Fruit fly (Drosophila melanogaster) whole organism, embryonic: ENCODE results near the gene vkg.

ENCODE experiments used
- Ada2b ChIP-seq: fragments of 200-800 bp; sonication (Bioruptor generic); IDR thresholded peaks from 2 replicates; pipeline ENCODE4 v1.3.6; 2022; ENCODE audit warnings: missing biosample characterization, missing genetic modification characterization
- Bgb ChIP-seq: fragments of 200-800 bp; sonication (Bioruptor generic); IDR thresholded peaks from 2 replicates; pipeline ENCODE4 v1.3.6; 2022; ENCODE audit warnings: missing biosample characterization, missing genetic modification characterization; ENCODE audit not compliant: partially characterized antibody
- CG11093 ChIP-seq: fragments of 200-800 bp; sonication (Bioruptor generic); IDR thresholded peaks from 3 replicates; pipeline ENCODE4 v1.3.6; 2022; ENCODE audit warnings: missing biosample characterization, missing genetic modification characterization
- CG13287 ChIP-seq: fragments of 200-800 bp; sonication (Bioruptor generic); IDR thresholded peaks from 2 replicates; pipeline ENCODE4 v1.3.6; 2022; ENCODE audit warnings: missing biosample characterization, missing genetic modification characterization; ENCODE audit not compliant: partially characterized antibody
- CG13775 ChIP-seq: fragments of 200-800 bp; sonication (Bioruptor generic); optimal IDR thresholded peaks from 3 replicates; lab custom pipeline; 2017; ENCODE audit warnings: missing biosample characterization, mild to moderate bottlenecking, missing genetic modification characterization
- CG15514 ChIP-seq: fragments of 200-800 bp; sonication (Bioruptor generic); optimal IDR thresholded peaks from 3 replicates; lab custom pipeline; 2017; ENCODE audit warnings: missing biosample characterization, missing genetic modification characterization, mild to moderate bottlenecking, moderate library complexity, missing genetic modification reagents
- CG17359 ChIP-seq: fragments of 200-800 bp; sonication (Bioruptor generic); optimal IDR thresholded peaks from 3 replicates; lab custom pipeline; 2018; ENCODE audit warnings: missing biosample characterization, mild to moderate bottlenecking, missing genetic modification characterization, moderate library complexity
- CG4404 ChIP-seq: fragments of 200-800 bp; sonication (Bioruptor generic); IDR thresholded peaks from 2 replicates; pipeline ENCODE4 v1.3.6; 2022; ENCODE audit warnings: missing biosample characterization, missing genetic modification characterization
- CG5245 ChIP-seq: fragments of 200-800 bp; sonication (Bioruptor generic); optimal IDR thresholded peaks from 3 replicates; lab custom pipeline; 2016; ENCODE audit warnings: missing biosample characterization, missing genetic modification characterization
- CG7745 ChIP-seq: fragments of 200-800 bp; sonication (Bioruptor generic); optimal IDR thresholded peaks from 2 replicates; lab custom pipeline; 2018; ENCODE audit warnings: missing biosample characterization, mild to moderate bottlenecking, missing genetic modification characterization, moderate library complexity
- CG7786 ChIP-seq: fragments of 200-800 bp; sonication (Bioruptor generic); optimal IDR thresholded peaks from 2 replicates; lab custom pipeline; 2016; ENCODE audit warnings: missing biosample characterization, missing genetic modification characterization
- CG7839 ChIP-seq: fragments of 200-800 bp; sonication (Bioruptor generic); optimal IDR thresholded peaks from 3 replicates; lab custom pipeline; 2018; ENCODE audit warnings: missing biosample characterization, mild to moderate bottlenecking, missing genetic modification characterization, moderate library complexity
- CG7963 ChIP-seq: fragments of 200-800 bp; sonication (Bioruptor generic); IDR thresholded peaks from 3 replicates; pipeline ENCODE4 v1.3.6; 2022; ENCODE audit warnings: missing biosample characterization, missing genetic modification characterization; ENCODE audit not compliant: partially characterized antibody
- CG8281 ChIP-seq: fragments of 200-800 bp; sonication (Bioruptor generic); optimal IDR thresholded peaks from 2 replicates; lab custom pipeline; 2018; ENCODE audit warnings: missing biosample characterization, mild to moderate bottlenecking, missing genetic modification characterization, moderate library complexity
- CG9797 ChIP-seq: fragments of 200-800 bp; sonication (Bioruptor generic); optimal IDR thresholded peaks from 3 replicates; lab custom pipeline; 2018; ENCODE audit warnings: missing biosample characterization, mild to moderate bottlenecking, missing genetic modification characterization
- CHES-1-like ChIP-seq: fragments of 200-800 bp; sonication (Bioruptor generic); optimal IDR thresholded peaks from 2 replicates; lab custom pipeline; 2016; ENCODE audit warnings: missing biosample characterization, missing genetic modification characterization
- D ChIP-seq, 2 experiments: fragments of 200-800 bp in 1 of 2; fragments of >200 bp in 1 of 2; sonication (Bioruptor generic) in 1 of 2; optimal IDR thresholded peaks; 2 replicates in 1 of 2; 3 replicates in 1 of 2; lab custom pipeline; 2017; ENCODE audit warnings: mild to moderate bottlenecking in 1 of 2, missing biosample characterization in 1 of 2, missing genetic modification characterization in 1 of 2, missing genetic modification reagents in 1 of 2
- Drgx ChIP-seq: fragments of 200-800 bp; sonication (Bioruptor generic); IDR thresholded peaks from 2 replicates; pipeline ENCODE4 v1.3.6; 2022; ENCODE audit warnings: missing biosample characterization, missing genetic modification characterization
- Fer1 ChIP-seq: fragments of 200-800 bp; sonication (Bioruptor generic); optimal IDR thresholded peaks from 2 replicates; lab custom pipeline; 2017; ENCODE audit warnings: missing biosample characterization, mild to moderate bottlenecking, missing genetic modification characterization
- H2.0 ChIP-seq: fragments of 200-800 bp; sonication (Bioruptor generic); IDR thresholded peaks from 2 replicates; pipeline ENCODE4 v1.3.6; 2022; ENCODE audit warnings: missing biosample characterization, missing genetic modification characterization
- Hand ChIP-seq: fragments of 200-800 bp; sonication (Bioruptor generic); optimal IDR thresholded peaks from 2 replicates; lab custom pipeline; 2017; ENCODE audit warnings: mild to moderate bottlenecking, missing biosample characterization, missing genetic modification reagents, missing genetic modification characterization
- Hr78 ChIP-seq, 2 experiments: fragments of 200-800 bp in 1 of 2; fragments of >200 bp in 1 of 2; sonication (Bioruptor generic) in 1 of 2; optimal IDR thresholded peaks; 2 replicates each; lab custom pipeline; 2017 to 2019; ENCODE audit warnings: missing biosample characterization in 2 of 2, missing genetic modification characterization in 2 of 2, mild to moderate bottlenecking in 1 of 2, moderate library complexity in 1 of 2
- Jarid2 ChIP-seq: fragments of 200-800 bp; sonication (Bioruptor generic); optimal IDR thresholded peaks from 3 replicates; lab custom pipeline; 2017; ENCODE audit warnings: mild to moderate bottlenecking, missing biosample characterization, missing genetic modification reagents, missing genetic modification characterization
- MESR4 ChIP-seq: fragments of 200-800 bp; sonication (Bioruptor generic); optimal IDR thresholded peaks from 2 replicates; lab custom pipeline; 2018; ENCODE audit warnings: missing biosample characterization, mild to moderate bottlenecking, missing genetic modification characterization, moderate library complexity
- Mad ChIP-seq: fragments of 200-800 bp; sonication (Bioruptor generic); optimal IDR thresholded peaks from 2 replicates; lab custom pipeline; 2016; ENCODE audit warnings: missing biosample characterization, missing genetic modification characterization
- Med ChIP-seq: fragments of 200-800 bp; sonication (Bioruptor generic); peaks from one replicate; lab custom pipeline; 2016; ENCODE audit warnings: missing biosample characterization, missing genetic modification characterization, mild to moderate bottlenecking, inconsistent platforms, moderate library complexity
- Ravus ChIP-seq: fragments of 200-800 bp; sonication (Bioruptor generic); IDR thresholded peaks from 2 replicates; pipeline ENCODE4 v1.3.6; 2022; ENCODE audit warnings: missing biosample characterization, missing genetic modification characterization
- Taf1 ChIP-seq: fragments of 200-800 bp; sonication (Bioruptor generic); IDR thresholded peaks from 2 replicates; pipeline ENCODE4 v1.3.6; 2022; ENCODE audit warnings: missing biosample characterization, missing genetic modification characterization
- Usf ChIP-seq: fragments of 200-800 bp; sonication (Bioruptor generic); optimal IDR thresholded peaks from 2 replicates; lab custom pipeline; 2017; ENCODE audit warnings: missing genotype, missing biosample characterization, missing genetic modification characterization
- az2 ChIP-seq: fragments of 200-800 bp; sonication (Bioruptor generic); optimal IDR thresholded peaks from 3 replicates; lab custom pipeline; 2016; ENCODE audit warnings: missing biosample characterization, missing genetic modification characterization
- bigmax ChIP-seq: fragments of 200-800 bp; sonication (Bioruptor generic); optimal IDR thresholded peaks from 2 replicates; lab custom pipeline; 2018; ENCODE audit warnings: missing biosample characterization, mild to moderate bottlenecking, missing genetic modification characterization
- caup ChIP-seq: fragments of 200-800 bp; sonication (Bioruptor generic); optimal IDR thresholded peaks from 3 replicates; lab custom pipeline; 2017; ENCODE audit warnings: missing biosample characterization, mild to moderate bottlenecking, missing genetic modification characterization, moderate library complexity; ENCODE audit not compliant: severe bottlenecking
- chif ChIP-seq, 2 experiments: fragments of 200-800 bp; sonication (Bioruptor generic); optimal IDR thresholded peaks; 3 replicates each; lab custom pipeline; 2016; ENCODE audit warnings: missing biosample characterization in 2 of 2, missing genetic modification characterization in 2 of 2
- ci ChIP-seq: fragments of 200-800 bp; sonication (Bioruptor generic); IDR thresholded peaks from 3 replicates; pipeline ENCODE4 v1.3.6; 2022; ENCODE audit warnings: missing biosample characterization, missing genetic modification characterization
- crp ChIP-seq, 2 experiments: fragments of 200-800 bp; sonication (Bioruptor generic); optimal IDR thresholded peaks; 2 replicates in 1 of 2; 3 replicates in 1 of 2; lab custom pipeline; 2017; ENCODE audit warnings: missing biosample characterization in 2 of 2, missing genetic modification characterization in 2 of 2, mild to moderate bottlenecking in 1 of 2, moderate library complexity in 1 of 2
- dm ChIP-seq: fragments of 200-800 bp; sonication (Bioruptor generic); optimal IDR thresholded peaks from 3 replicates; lab custom pipeline; 2016; ENCODE audit warnings: missing biosample characterization, missing genetic modification characterization
- fd64A ChIP-seq: fragments of 200-800 bp; sonication (Bioruptor generic); optimal IDR thresholded peaks from 3 replicates; lab custom pipeline; 2018; ENCODE audit warnings: missing biosample characterization, mild to moderate bottlenecking, missing genetic modification characterization
- fd96Cb ChIP-seq: fragments of 200-800 bp; sonication (Bioruptor generic); optimal IDR thresholded peaks from 2 replicates; lab custom pipeline; 2018; ENCODE audit warnings: missing biosample characterization, mild to moderate bottlenecking, missing genetic modification characterization, moderate library complexity
- grau ChIP-seq: fragments of 200-800 bp; optimal IDR thresholded peaks from 3 replicates; lab custom pipeline; 2019; ENCODE audit warnings: missing biosample characterization, mild to moderate bottlenecking, missing genetic modification characterization, moderate library complexity
- gsb-n ChIP-seq: fragments of 200-800 bp; sonication (Bioruptor generic); optimal IDR thresholded peaks from 3 replicates; lab custom pipeline; 2018; ENCODE audit warnings: missing biosample characterization, mild to moderate bottlenecking, missing genetic modification characterization
- prd ChIP-seq, 3 experiments: fragments of >200 bp in 2 of 3; fragments of 200-800 bp in 1 of 3; sonication (Bioruptor generic) in 1 of 3; optimal IDR thresholded peaks in 2 of 3; IDR thresholded peaks in 1 of 3; 2 replicates in 2 of 3; 3 replicates in 1 of 3; pipeline versions ENCODE4 v1.3.6 to Lab custom; 2017 to 2022; ENCODE audit warnings: missing biosample characterization in 1 of 3, missing genetic modification characterization in 1 of 3
- ranshi ChIP-seq: fragments of 200-800 bp; sonication (Bioruptor generic); IDR thresholded peaks from 2 replicates; pipeline ENCODE4 v1.3.6; 2022; ENCODE audit warnings: missing biosample characterization, missing genetic modification characterization
- salm ChIP-seq: fragments of 200-800 bp; sonication (Bioruptor generic); optimal IDR thresholded peaks from 2 replicates; lab custom pipeline; 2018; ENCODE audit warnings: missing biosample characterization, mild to moderate bottlenecking, missing genetic modification characterization
- schlank ChIP-seq: fragments of 200-800 bp; sonication (Bioruptor generic); optimal IDR thresholded peaks from 2 replicates; lab custom pipeline; 2018; ENCODE audit warnings: missing biosample characterization, mild to moderate bottlenecking, missing genetic modification characterization
- tup ChIP-seq: fragments of 200-800 bp; sonication (Bioruptor generic); optimal IDR thresholded peaks from 2 replicates; lab custom pipeline; 2016; ENCODE audit warnings: missing biosample characterization, mild to moderate bottlenecking, missing genetic modification characterization, moderate library complexity
- vnd ChIP-seq: fragments of 200-800 bp; sonication (Bioruptor generic); IDR thresholded peaks from 3 replicates; pipeline ENCODE4 v1.3.6; 2022; ENCODE audit warnings: missing biosample characterization, missing genetic modification characterization; ENCODE audit not compliant: partially characterized antibody
- zfh1 ChIP-seq: fragments of 200-800 bp; sonication (Bioruptor generic); IDR thresholded peaks from 3 replicates; pipeline ENCODE4 v1.3.6; 2022; ENCODE audit warnings: missing biosample characterization, missing genetic modification characterization

Gene vkg

dm6 chr2L:4973731-4974415 is 54.1 kb downstream of the vkg start, which contains the start of gene mRpL28 (continued):
- TF ChIP-seq CHES-1-like (peak; percentile 27), CG7839 (tag; lab: Kevin White, UChicago) (no peak), Mad (GFP tag; lab: Kevin White, UChicago) (peak; percentile 18), crp (GFP tag; optimal IDR thresholded peaks at IDR 0.05; lab: Kevin White, UChicago) (peak; percentile 55 to 95), CG7963 (GFP tag; lab: Robert Waterston, UW) (no peak), CG7745 (tag; lab: Kevin White, UChicago) (no peak), dm (GFP tag; lab: Kevin White, UChicago) (no peak), H2.0 (GFP tag; lab: Robert Waterston, UW) (no peak), Jarid2 (GFP tag; lab: Kevin White, UChicago) (no peak), Hr78 (GFP tag; optimal IDR thresholded peaks at IDR 0.05; lab: Kevin White, UChicago) (no peak), zfh1 (GFP tag; lab: Robert Waterston, UW) (no peak), prd (optimal IDR thresholded peaks at IDR 0.05; lab: Kevin White, UChicago) (no peak), prd (GFP tag; IDR thresholded peaks at IDR 0.05; lab: Robert Waterston, UW) (0 out of 3 replicates have a peak, but pooled peaks have one; percentile 26), CG9797 (peak; percentile 21), tup (GFP tag; lab: Kevin White, UChicago) (no peak), D (optimal IDR thresholded peaks at IDR 0.05; lab: Kevin White, UChicago) (no peak), D (GFP tag; optimal IDR thresholded peaks at IDR 0.05; lab: Kevin White, UChicago) (no peak), Drgx (GFP tag; lab: Robert Waterston, UW) (no peak), Taf1 (GFP tag; lab: Robert Waterston, UW) (no peak), vnd (no peak), Ada2b (GFP tag; lab: Robert Waterston, UW) (no peak), fd64A (no peak), CG11093 (GFP tag; lab: Robert Waterston, UW) (no peak), ci (0 out of 3 replicates have a peak, but pooled peaks have one; percentile 56), CG7786 (GFP tag; lab: Kevin White, UChicago) (no peak), schlank (tag; lab: Kevin White, UChicago) (no peak), Fer1 (GFP tag; lab: Kevin White, UChicago) (peak; percentile 50), grau (tag; lab: Kevin White, UChicago) (peak; percentile 37), CG15514 (GFP tag; lab: Kevin White, UChicago) (peak; percentile 26), MESR4 (GFP tag; lab: Kevin White, UChicago) (peak; percentile 87), caup (GFP tag; lab: Kevin White, UChicago) (no peak), CG5245 (GFP tag; lab: Kevin White, UChicago) (no peak), Hand (GFP tag; lab: Kevin White, UChicago) (no peak), gsb-n (tag; lab: Kevin White, UChicago) (no peak), CG13775 (GFP tag; lab: Kevin White, UChicago) (no peak), az2 (no peak), CG17359 (tag; lab: Kevin White, UChicago) (no peak), CG13287 (GFP tag; lab: Robert Waterston, UW) (peak; percentile 72; the same call in 1 of the 2 replicates), bigmax (GFP tag; lab: Kevin White, UChicago) (no peak), Bgb (GFP tag; lab: Robert Waterston, UW) (peak; percentile 10; the same call in 1 of the 2 replicates), CG8281 (no peak), ranshi (GFP tag; lab: Robert Waterston, UW) (no peak), chif (GFP tag; optimal IDR thresholded peaks at IDR 0.05; lab: Kevin White, UChicago) (no peak), Med (peak; percentile 63), Ravus (no peak), Usf (GFP tag; lab: Kevin White, UChicago) (no peak), CG4404 (GFP tag; lab: Robert Waterston, UW) (no peak), salm (tag; lab: Kevin White, UChicago) (no peak), fd96Cb (tag; lab: Kevin White, UChicago) (no peak)
